Worm (Caenorhabditis elegans) whole organism, L2 larva: ENCODE measurements around the gene clec-167.

Experiments used
- aly-2 ChIP-seq: fragments of 150-350 bp; optimal IDR thresholded peaks from 2 replicates; lab custom pipeline; 2014; ENCODE audit warnings: missing biosample characterization, missing genetic modification characterization
- ama-1 ChIP-seq: fragments of 150-350 bp; optimal IDR thresholded peaks from 2 replicates; lab custom pipeline; 2018; ENCODE audit warnings: inconsistent platforms
- blmp-1 ChIP-seq: sonication (generic microtip); optimal IDR thresholded peaks from 2 replicates; lab custom pipeline; 2017; ENCODE audit warnings: missing genetic modification characterization, mild to moderate bottlenecking, missing compliant biosample characterization, antibody characterized with exemption, moderate library complexity; ENCODE audit not compliant: insufficient read depth
- dmd-4 ChIP-seq: sonication (generic microtip); optimal IDR thresholded peaks from 2 replicates; lab custom pipeline; 2017; ENCODE audit warnings: missing biosample characterization, missing genetic modification characterization
- lsy-2 ChIP-seq, 2 experiments: fragments of 150-350 bp in 1 of 2; sonication (generic microtip) in 1 of 2; optimal IDR thresholded peaks; 2 replicates each; lab custom pipeline; 2014 to 2017; ENCODE audit warnings: missing biosample characterization in 2 of 2, missing genetic modification characterization in 2 of 2
- mdl-1 ChIP-seq, 2 experiments: fragments of 150-350 bp in 1 of 2; sonication (generic microtip) in 1 of 2; optimal IDR thresholded peaks; 2 replicates each; lab custom pipeline; 2017; ENCODE audit warnings: missing biosample characterization in 2 of 2, missing genetic modification characterization in 2 of 2
- snpc-4 ChIP-seq: fragments of 150-350 bp; optimal IDR thresholded peaks from 2 replicates; lab custom pipeline; 2014; ENCODE audit warnings: missing biosample characterization, missing genetic modification characterization

- TF ChIP-seq snpc-4 (tag; lab: Kevin White, UChicago), result no peak
- TF ChIP-seq blmp-1 (tag; lab: Kevin White, UChicago), result no peak
- TF ChIP-seq aly-2, result no peak
- no peak for TF ChIP-seq ama-1 (lab: Kevin White, UChicago)
- TF ChIP-seq dmd-4, result no peak
- TF ChIP-seq lsy-2 (tag; optimal IDR thresholded peaks at IDR 0.05; lab: Kevin White, UChicago), result no peak
- TF ChIP-seq mdl-1 (tag; optimal IDR thresholded peaks at IDR 0.05; lab: Kevin White, UChicago), result no peak
These were observed 23.9 kb downstream of the clec-167 start, which contains the start of gene W09G12.6 for ce11 chrIV:1231589-1231988.
